Fruit fly (Drosophila melanogaster) whole organism, wandering third instar larva: ENCODE results near the gene CG15892.

Source experiments
- Abd-B ChIP-seq: fragments of >200 bp; optimal IDR thresholded peaks from 2 replicates; lab custom pipeline; 2017; ENCODE audit warnings: missing biosample characterization, missing genetic modification characterization
- CG32264 ChIP-seq: fragments of 200-800 bp; sonication (Bioruptor generic); optimal IDR thresholded peaks from 2 replicates; lab custom pipeline; 2016; ENCODE audit warnings: missing biosample characterization, missing genetic modification characterization
- CG9705 ChIP-seq: fragments of 200-800 bp; sonication (Bioruptor generic); optimal IDR thresholded peaks from 2 replicates; lab custom pipeline; 2018; ENCODE audit warnings: missing biosample characterization, mild to moderate bottlenecking, missing genetic modification characterization
- CrebA ChIP-seq: fragments of 200-800 bp; sonication (Bioruptor generic); optimal IDR thresholded peaks from 2 replicates; lab custom pipeline; 2016; ENCODE audit warnings: missing biosample characterization, mild to moderate bottlenecking, missing genetic modification characterization, borderline replicate concordance
- Dfd ChIP-seq: fragments of >200 bp; optimal IDR thresholded peaks from 2 replicates; lab custom pipeline; 2017; ENCODE audit warnings: missing biosample characterization, missing genetic modification characterization
- Dif ChIP-seq: fragments of 200-275, 200-300 bp; sonication (Bioruptor generic); optimal IDR thresholded peaks from 2 replicates; lab custom pipeline; 2018; ENCODE audit warnings: missing biosample characterization, missing genetic modification characterization; ENCODE audit not compliant: partially characterized antibody
- GATAd ChIP-seq: sonication (Bioruptor generic); optimal IDR thresholded peaks from 2 replicates; lab custom pipeline; 2016; ENCODE audit warnings: missing biosample characterization, missing genetic modification characterization
- HLH106 ChIP-seq: fragments of 200-800 bp; optimal IDR thresholded peaks from 3 replicates; lab custom pipeline; 2019; ENCODE audit warnings: missing biosample characterization, mild to moderate bottlenecking, missing genetic modification characterization, moderate library complexity
- Hnf4 ChIP-seq: fragments of 200-800 bp; sonication (Bioruptor generic); optimal IDR thresholded peaks from 2 replicates; lab custom pipeline; 2016; ENCODE audit warnings: missing biosample characterization, mild to moderate bottlenecking, missing genetic modification characterization
- Hr78 ChIP-seq: fragments of >200 bp; optimal IDR thresholded peaks from 2 replicates; lab custom pipeline; 2017; ENCODE audit warnings: missing biosample characterization, missing genetic modification characterization
- Hr83 ChIP-seq: fragments of 200-300 bp; sonication (Bioruptor generic); optimal IDR thresholded peaks from 2 replicates; lab custom pipeline; 2016; ENCODE audit warnings: missing biosample characterization, mild to moderate bottlenecking, missing genetic modification characterization, moderate library complexity; ENCODE audit not compliant: poor library complexity, severe bottlenecking
- Jra ChIP-seq: sonication (Bioruptor generic); optimal IDR thresholded peaks from 2 replicates; lab custom pipeline; 2016; ENCODE audit warnings: missing biosample characterization, missing genetic modification characterization
- Mio ChIP-seq: sonication (Bioruptor generic); optimal IDR thresholded peaks from 2 replicates; lab custom pipeline; 2016; ENCODE audit warnings: missing biosample characterization, missing genetic modification characterization
- Myc ChIP-seq: fragments of >200 bp; optimal IDR thresholded peaks from 2 replicates; lab custom pipeline; 2017
- N ChIP-seq: fragments of >200 bp; optimal IDR thresholded peaks from 2 replicates; lab custom pipeline; 2018; ENCODE audit warnings: missing biosample characterization, missing external identifiers, missing genetic modification characterization
- OdsH ChIP-seq: fragments of 200-800 bp; sonication (Bioruptor generic); optimal IDR thresholded peaks from 2 replicates; lab custom pipeline; 2016; ENCODE audit warnings: missing biosample characterization, mild to moderate bottlenecking, missing genetic modification characterization
- Rel ChIP-seq, 2 experiments: fragments of 200-800 bp; sonication (Bioruptor generic) in 1 of 2; optimal IDR thresholded peaks; 2 replicates in 1 of 2; 3 replicates in 1 of 2; lab custom pipeline; 2016 to 2019; ENCODE audit warnings: mild to moderate bottlenecking in 2 of 2, missing biosample characterization in 2 of 2, missing genetic modification characterization in 2 of 2, moderate library complexity in 1 of 2
- Sp1 ChIP-seq: fragments of 200-800 bp; sonication (Bioruptor generic); optimal IDR thresholded peaks from 3 replicates; lab custom pipeline; 2019; ENCODE audit warnings: missing biosample characterization, mild to moderate bottlenecking, missing genetic modification characterization, moderate library complexity
- Vsx2 ChIP-seq: fragments of 200-300, 225-300 bp; sonication (Bioruptor generic); optimal IDR thresholded peaks from 2 replicates; lab custom pipeline; 2018; ENCODE audit warnings: missing biosample characterization, missing genetic modification characterization; ENCODE audit not compliant: partially characterized antibody
- br ChIP-seq: fragments of 200-800 bp; sonication (Bioruptor generic); optimal IDR thresholded peaks from 2 replicates; lab custom pipeline; 2016; ENCODE audit warnings: missing biosample characterization, missing genetic modification characterization
- brk ChIP-seq: fragments of 200-800 bp; sonication (Bioruptor generic); optimal IDR thresholded peaks from 2 replicates; lab custom pipeline; 2016; ENCODE audit warnings: missing biosample characterization, mild to moderate bottlenecking, missing genetic modification characterization
- dl ChIP-seq, 2 experiments: fragments of 175-275, 200-275 bp in 1 of 2; fragments of 200-275 bp in 1 of 2; sonication (Bioruptor generic); optimal IDR thresholded peaks; lab custom pipeline; 2018; ENCODE audit warnings: mild to moderate bottlenecking in 2 of 2, missing biosample characterization in 2 of 2, missing genetic modification characterization in 2 of 2, moderate library complexity in 2 of 2; ENCODE audit not compliant: partially characterized antibody in 2 of 2, insufficient read depth in 1 of 2
- dmrt93B ChIP-seq: fragments of 200-800 bp; sonication (Bioruptor generic); optimal IDR thresholded peaks from 2 replicates; lab custom pipeline; 2018; ENCODE audit warnings: missing biosample characterization, mild to moderate bottlenecking, missing genetic modification characterization
- dsf ChIP-seq: sonication (Bioruptor generic); optimal IDR thresholded peaks from 2 replicates; lab custom pipeline; 2016; ENCODE audit warnings: missing biosample characterization, missing genetic modification characterization, borderline replicate concordance
- ey ChIP-seq: fragments of 200-800 bp; sonication (Bioruptor generic); optimal IDR thresholded peaks from 2 replicates; lab custom pipeline; 2016; ENCODE audit warnings: missing biosample characterization, missing genetic modification characterization
- foxo ChIP-seq, 2 experiments: fragments of 200-800 bp; sonication (Bioruptor generic); optimal IDR thresholded peaks; 2 replicates in 1 of 2; 3 replicates in 1 of 2; lab custom pipeline; 2016 to 2017; ENCODE audit warnings: missing biosample characterization in 2 of 2, missing genetic modification characterization in 2 of 2
- fru ChIP-seq: fragments of 200-800 bp; sonication (Bioruptor generic); optimal IDR thresholded peaks from 3 replicates; lab custom pipeline; 2016; ENCODE audit warnings: missing biosample characterization, mild to moderate bottlenecking, missing genetic modification characterization
- h ChIP-seq: fragments of 200-800 bp; sonication (Bioruptor generic); optimal IDR thresholded peaks from 3 replicates; lab custom pipeline; 2016; ENCODE audit warnings: missing biosample characterization, mild to moderate bottlenecking, missing genetic modification characterization
- jim ChIP-seq: fragments of 175-275, 200-325 bp; sonication (Bioruptor generic); optimal IDR thresholded peaks from 2 replicates; lab custom pipeline; 2016; ENCODE audit warnings: missing biosample characterization, mild to moderate bottlenecking, missing genetic modification characterization
- pan ChIP-seq: fragments of >200 bp; optimal IDR thresholded peaks from 2 replicates; lab custom pipeline; 2017
- psq ChIP-seq: fragments of 200-800 bp; sonication (Bioruptor generic); optimal IDR thresholded peaks from 3 replicates; lab custom pipeline; 2017; ENCODE audit warnings: missing biosample characterization, mild to moderate bottlenecking, missing genetic modification characterization, moderate library complexity
- rgr ChIP-seq: fragments of 200-800 bp; sonication (Bioruptor generic); optimal IDR thresholded peaks from 3 replicates; lab custom pipeline; 2016; ENCODE audit warnings: missing biosample characterization, mild to moderate bottlenecking, missing genetic modification characterization
- sage ChIP-seq: fragments of 200-800 bp; sonication (Bioruptor generic); optimal IDR thresholded peaks from 2 replicates; lab custom pipeline; 2016; ENCODE audit warnings: missing biosample characterization, mild to moderate bottlenecking, missing genetic modification characterization
- sv ChIP-seq: fragments of 200-800 bp; sonication (Bioruptor generic); optimal IDR thresholded peaks from 3 replicates; lab custom pipeline; 2016; ENCODE audit warnings: missing biosample characterization, missing genetic modification characterization
- usp ChIP-seq: fragments of >200 bp; optimal IDR thresholded peaks from 2 replicates; lab custom pipeline; 2017; ENCODE audit warnings: missing biosample characterization, missing genetic modification characterization

Gene CG15892

dm6 chrX:6294243-6294642 lies at the start of gene CG15892:
CG15892 (minus strand) TSS chrX:6294343.
- TF ChIP-seq rgr (no peak), fru (GFP tag; lab: Kevin White, UChicago) (no peak), sage (GFP tag; lab: Kevin White, UChicago) (no peak), Myc (lab: Kevin White, UChicago) (no peak), foxo (GFP tag; optimal IDR thresholded peaks at IDR 0.05; lab: Kevin White, UChicago) (no peak), CrebA (GFP tag; lab: Kevin White, UChicago) (no peak), dsf (GFP tag; lab: Kevin White, UChicago) (no peak), GATAd (GFP tag; lab: Kevin White, UChicago) (no peak), Abd-B (GFP tag; lab: Kevin White, UChicago) (no peak), OdsH (GFP tag; lab: Kevin White, UChicago) (no peak), brk (GFP tag; lab: Kevin White, UChicago) (no peak), CG9705 (GFP tag; lab: Kevin White, UChicago) (no peak), h (GFP tag; lab: Kevin White, UChicago) (no peak), Hr78 (GFP tag; lab: Kevin White, UChicago) (no peak), CG32264 (GFP tag; lab: Kevin White, UChicago) (no peak), Dif (GFP tag; lab: Kevin White, UChicago) (no peak), Vsx2 (no peak), ey (no peak), HLH106 (tag; lab: Kevin White, UChicago) (no peak), psq (GFP tag; lab: Kevin White, UChicago) (no peak)

DNA sequence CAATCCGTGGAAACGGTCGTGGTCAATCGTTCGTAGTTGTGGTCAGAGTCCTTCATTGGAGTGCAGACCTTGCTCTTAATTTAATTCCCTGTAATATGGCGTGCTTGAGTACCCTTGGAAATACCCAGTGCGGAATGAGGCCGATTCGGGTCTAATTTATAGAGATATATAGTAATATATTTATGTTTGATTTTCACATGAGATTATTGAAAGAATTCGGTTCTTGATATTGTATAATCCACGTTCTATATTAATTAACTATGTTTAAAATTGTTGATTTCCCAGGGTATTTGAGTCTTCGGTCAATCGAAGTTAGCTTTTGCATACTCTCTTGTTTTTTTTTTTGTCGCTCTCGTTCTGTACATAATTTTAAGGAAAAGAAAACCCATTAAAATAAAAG lies 49.2 kb upstream of the CG15892 start:
- TF ChIP-seq pan (lab: Kevin White, UChicago), result no peak
- TF ChIP-seq CG32264 (GFP tag; lab: Kevin White, UChicago), result no peak
- no peak for TF ChIP-seq dl (GFP tag; optimal IDR thresholded peaks at IDR 0.05; lab: Kevin White, UChicago; ENCODE audit: insufficient read depth in 1 of 2, partially characterized antibody in 2 of 2)
- TF ChIP-seq jim (GFP tag; lab: Kevin White, UChicago), result no peak
- TF ChIP-seq Hnf4, result no peak
- no peak for TF ChIP-seq GATAd (GFP tag; lab: Kevin White, UChicago)
- no peak for TF ChIP-seq br (GFP tag; lab: Kevin White, UChicago)
- no peak for TF ChIP-seq Mio (GFP tag; lab: Kevin White, UChicago)
- no peak for TF ChIP-seq psq (GFP tag; lab: Kevin White, UChicago)
- TF ChIP-seq Abd-B (GFP tag; lab: Kevin White, UChicago), result no peak
- no peak for TF ChIP-seq dsf (GFP tag; lab: Kevin White, UChicago)
- TF ChIP-seq usp (GFP tag; lab: Kevin White, UChicago), result no peak
- TF ChIP-seq foxo (GFP tag; optimal IDR thresholded peaks at IDR 0.05; lab: Kevin White, UChicago), result peak in 1 of 2 experiments; percentile 58
- TF ChIP-seq ey, result no peak
- no peak for TF ChIP-seq Hr83 (GFP tag; lab: Kevin White, UChicago)
- TF ChIP-seq Vsx2, result no peak
- peak; percentile 30 for TF ChIP-seq h (GFP tag; lab: Kevin White, UChicago)
- no peak for TF ChIP-seq N
- no peak for TF ChIP-seq Myc (lab: Kevin White, UChicago)
- peak; percentile 40 for TF ChIP-seq sage (GFP tag; lab: Kevin White, UChicago)
- TF ChIP-seq HLH106 (tag; lab: Kevin White, UChicago), result peak; percentile 33
- peak; percentile 22 for TF ChIP-seq OdsH (GFP tag; lab: Kevin White, UChicago)
- no peak for TF ChIP-seq Dfd (GFP tag; lab: Kevin White, UChicago)

DNA sequence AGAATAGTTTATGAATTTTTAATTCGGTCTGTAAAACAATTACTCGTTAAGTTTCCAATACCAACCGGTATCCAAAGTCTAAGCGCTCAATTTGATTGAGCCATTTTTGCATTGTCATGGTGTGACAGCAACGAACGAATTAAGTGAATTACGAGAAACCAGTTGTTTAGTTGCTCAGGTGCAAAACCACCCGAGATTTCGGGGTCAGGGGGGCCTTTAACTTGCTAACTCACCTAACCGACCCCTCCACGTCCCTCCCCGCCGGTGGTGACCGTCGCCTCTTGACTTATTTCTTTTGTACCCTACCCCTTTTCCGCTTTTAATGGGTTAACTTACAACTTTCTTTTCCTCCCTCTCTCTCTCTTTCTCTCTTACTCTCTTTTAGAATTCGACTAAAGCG lies 47.5 kb upstream of the CG15892 start:
- TF ChIP-seq Jra (GFP tag; lab: Kevin White, UChicago) (no peak), psq (GFP tag; lab: Kevin White, UChicago) (peak; percentile 43), OdsH (GFP tag; lab: Kevin White, UChicago) (no peak), Rel (GFP tag; optimal IDR thresholded peaks at IDR 0.05; lab: Kevin White, UChicago) (no peak), Rel (tag; optimal IDR thresholded peaks at IDR 0.05; lab: Kevin White, UChicago) (peak; percentile 7), CG32264 (GFP tag; lab: Kevin White, UChicago) (no peak)

- TF ChIP-seq psq (GFP tag; lab: Kevin White, UChicago) (peak; percentile 51), HLH106 (tag; lab: Kevin White, UChicago) (peak; percentile 88), fru (GFP tag; lab: Kevin White, UChicago) (peak; percentile 78), Myc (lab: Kevin White, UChicago) (no peak), OdsH (GFP tag; lab: Kevin White, UChicago) (peak; percentile 76), Dif (GFP tag; lab: Kevin White, UChicago) (no peak), Hnf4 (peak; percentile 49), Sp1 (peak; percentile 92), dmrt93B (peak; percentile 85), ey (peak; percentile 57), brk (GFP tag; lab: Kevin White, UChicago) (peak; percentile 30), rgr (peak; percentile 73), br (GFP tag; lab: Kevin White, UChicago) (peak; percentile 79), CG32264 (GFP tag; lab: Kevin White, UChicago) (no peak), h (GFP tag; lab: Kevin White, UChicago) (peak; percentile 75), sv (peak; percentile 66), CG9705 (GFP tag; lab: Kevin White, UChicago) (peak; percentile 72), dl (GFP tag; optimal IDR thresholded peaks at IDR 0.05; lab: Kevin White, UChicago; ENCODE audit: insufficient read depth in 1 of 2, partially characterized antibody in 2 of 2) (no peak), foxo (GFP tag; optimal IDR thresholded peaks at IDR 0.05; lab: Kevin White, UChicago) (peak in 1 of 2 experiments; percentile 78), Rel (GFP tag; optimal IDR thresholded peaks at IDR 0.05; lab: Kevin White, UChicago) (no peak), Rel (tag; optimal IDR thresholded peaks at IDR 0.05; lab: Kevin White, UChicago) (peak; percentile 42)
Observed at dm6 chrX:6340593-6341068, 46.5 kb upstream of the CG15892 start.
